In genomic region chr3L:739357-740130, dm6 we compare ENCODE assay signal across 6 fruit fly cellular contexts.
TF ChIP-seq lines count a peak whose summit lies in the region.

No protein-coding gene starts in this region.

- no peak for TF ChIP-seq CTCF in whole organism, embryonic (GFP tag; optimal IDR thresholded peaks at IDR 0.05; lab: Kevin White, UChicago)

TF ChIP-seq in whole organism, 6 proteins besides CTCF, POLR2A, EP300 and RAD21:
- TF ChIP-seq usp (GFP tag; optimal IDR thresholded peaks at IDR 0.05; lab: Kevin White, UChicago) (no peak), pan (optimal IDR thresholded peaks at IDR 0.05; lab: Kevin White, UChicago) (peak; percentile 86), CG8478 (optimal IDR thresholded peaks at IDR 0.05; lab: Kevin White, UChicago) (no peak), EcR (GFP tag; optimal IDR thresholded peaks at IDR 0.05; lab: Kevin White, UChicago) (no peak)

TF ChIP-seq in whole organism, adult, 20 proteins besides CTCF, POLR2A, EP300 and RAD21:
- TF ChIP-seq pad (GFP tag; optimal IDR thresholded peaks at IDR 0.05; lab: Kevin White, UChicago) = no peak
- TF ChIP-seq CG14711 (tag; optimal IDR thresholded peaks at IDR 0.05; lab: Kevin White, UChicago) = peak; percentile 3
- no peak for TF ChIP-seq Hr96 (GFP tag; optimal IDR thresholded peaks at IDR 0.05; lab: Kevin White, UChicago)
- no peak for TF ChIP-seq Crg-1 (GFP tag; optimal IDR thresholded peaks at IDR 0.05; lab: Kevin White, UChicago)

TF ChIP-seq in whole organism, embryonic, 481 proteins besides CTCF, POLR2A, EP300 and RAD21 (continues in another document):
- TF ChIP-seq Trl (optimal IDR thresholded peaks at IDR 0.05; lab: Kevin White, UChicago) = peak in 1 of 2 experiments; percentile 55
- TF ChIP-seq Trl (GFP tag; optimal IDR thresholded peaks at IDR 0.05; lab: Kevin White, UChicago) = no peak
- TF ChIP-seq CG7987 (GFP tag; optimal IDR thresholded peaks at IDR 0.05; lab: Kevin White, UChicago) = no peak
- 0 out of 2 replicates have a peak, but pooled peaks have one; percentile 8 for TF ChIP-seq ttk (GFP tag; IDR thresholded peaks at IDR 0.05; lab: Robert Waterston, UW)
- peak; percentile 7 for TF ChIP-seq sens (GFP tag; lab: Kevin White, UChicago)
- 0 out of 2 replicates have a peak, but pooled peaks have one; percentile 11 for TF ChIP-seq CG1024 (GFP tag; IDR thresholded peaks at IDR 0.05; lab: Robert Waterston, UW)
- peak; percentile 39 for TF ChIP-seq lbe (GFP tag; optimal IDR thresholded peaks at IDR 0.05; lab: Kevin White, UChicago)
- peak; percentile 62 for TF ChIP-seq Med (GFP tag; lab: Kevin White, UChicago)
- TF ChIP-seq Deaf1 (tag; optimal IDR thresholded peaks at IDR 0.05; lab: Kevin White, UChicago) = no peak
- 0 out of 3 replicates have a peak, but pooled peaks have one; percentile 24 for TF ChIP-seq CG34422 (GFP tag; IDR thresholded peaks at IDR 0.05; lab: Robert Waterston, UW)
- TF ChIP-seq dmrt99B (tag; optimal IDR thresholded peaks at IDR 0.05; lab: Kevin White, UChicago) = peak; percentile 12
- peak; percentile 55 for TF ChIP-seq row (GFP tag; IDR thresholded peaks at IDR 0.05; lab: Robert Waterston, UW)
- 0 out of 2 replicates have a peak, but pooled peaks have one; percentile 17 for TF ChIP-seq vvl (GFP tag; IDR thresholded peaks at IDR 0.05; lab: Robert Waterston, UW)
- TF ChIP-seq CG11504 (tag; optimal IDR thresholded peaks at IDR 0.05; lab: Kevin White, UChicago) = peak; percentile 95
- TF ChIP-seq CG6254 (GFP tag; optimal IDR thresholded peaks at IDR 0.05; lab: Kevin White, UChicago) = peak; percentile 22
- TF ChIP-seq Camta (GFP tag; optimal IDR thresholded peaks at IDR 0.05; lab: Kevin White, UChicago) = no peak
- TF ChIP-seq chif (GFP tag; optimal IDR thresholded peaks at IDR 0.05; lab: Kevin White, UChicago) = no peak
- peak; percentile 15 for TF ChIP-seq NfI (GFP tag; optimal IDR thresholded peaks at IDR 0.05; lab: Kevin White, UChicago)
- TF ChIP-seq CG3995 (GFP tag; optimal IDR thresholded peaks at IDR 0.05; lab: Kevin White, UChicago) = no peak
- peak; percentile 10 for TF ChIP-seq HHEX (GFP tag; optimal IDR thresholded peaks at IDR 0.05; lab: Kevin White, UChicago)

TF ChIP-seq in whole organism, prepupa, 60 proteins besides CTCF, POLR2A, EP300 and RAD21 (continues in another document):
- no peak for TF ChIP-seq CG6792 (GFP tag; optimal IDR thresholded peaks at IDR 0.05; lab: Kevin White, UChicago)
- peak; percentile 47 for TF ChIP-seq fkh (GFP tag; optimal IDR thresholded peaks at IDR 0.05; lab: Kevin White, UChicago)
- peak; percentile 87 for TF ChIP-seq Eip78C (GFP tag; lab: Kevin White, UChicago)
- peak; percentile 24 for TF ChIP-seq CG3032 (tag; optimal IDR thresholded peaks at IDR 0.05; lab: Kevin White, UChicago)
- TF ChIP-seq net (GFP tag; optimal IDR thresholded peaks at IDR 0.05; lab: Kevin White, UChicago) = peak; percentile 13
- TF ChIP-seq pdm3 (GFP tag; optimal IDR thresholded peaks at IDR 0.05; lab: Kevin White, UChicago) = peak; percentile 26
- peak; percentile 42 for TF ChIP-seq Met (GFP tag; optimal IDR thresholded peaks at IDR 0.05; lab: Kevin White, UChicago)
- TF ChIP-seq Ets21C (GFP tag; optimal IDR thresholded peaks at IDR 0.05; lab: Kevin White, UChicago) = peak; percentile 23
- peak in 1 of 2 experiments; percentile 29 for TF ChIP-seq ss (GFP tag; optimal IDR thresholded peaks at IDR 0.05; lab: Kevin White, UChicago)
- TF ChIP-seq CG6163 (GFP tag; IDR thresholded peaks at IDR 0.05; lab: Robert Waterston, UW) = peak; percentile 63
- no peak for TF ChIP-seq topi (GFP tag; optimal IDR thresholded peaks at IDR 0.05; lab: Kevin White, UChicago)
- no peak for TF ChIP-seq Eip75B (GFP tag; optimal IDR thresholded peaks at IDR 0.05; lab: Kevin White, UChicago)
- TF ChIP-seq CG8119 (GFP tag; IDR thresholded peaks at IDR 0.05; lab: Robert Waterston, UW) = no peak
- TF ChIP-seq CG9139 (GFP tag; optimal IDR thresholded peaks at IDR 0.05; lab: Kevin White, UChicago) = no peak
- TF ChIP-seq CG10669 (GFP tag; optimal IDR thresholded peaks at IDR 0.05; lab: Kevin White, UChicago) = peak; percentile 27
- no peak for TF ChIP-seq CG6808 (GFP tag; optimal IDR thresholded peaks at IDR 0.05; lab: Kevin White, UChicago)
- TF ChIP-seq svp (GFP tag; lab: Kevin White, UChicago) = peak; percentile 82
- peak; percentile 32 for TF ChIP-seq Hr39 (GFP tag; optimal IDR thresholded peaks at IDR 0.05; lab: Kevin White, UChicago)
- peak; percentile 6 for TF ChIP-seq CG4318 (GFP tag; optimal IDR thresholded peaks at IDR 0.05; lab: Kevin White, UChicago)
- peak; percentile 54 for TF ChIP-seq CG1621 (tag; optimal IDR thresholded peaks at IDR 0.05; lab: Kevin White, UChicago)
- no peak for TF ChIP-seq Eip93F (GFP tag; optimal IDR thresholded peaks at IDR 0.05; lab: Kevin White, UChicago)
- peak; percentile 19 for TF ChIP-seq spab (GFP tag; optimal IDR thresholded peaks at IDR 0.05; lab: Kevin White, UChicago)

TF ChIP-seq in whole organism, pupa, 21 proteins besides CTCF, POLR2A, EP300 and RAD21:
- TF ChIP-seq CG8301 (tag; optimal IDR thresholded peaks at IDR 0.05; lab: Kevin White, UChicago) (peak; percentile 1), Ets98B (GFP tag; IDR thresholded peaks at IDR 0.05; lab: Robert Waterston, UW) (no peak), CG8159 (tag; optimal IDR thresholded peaks at IDR 0.05; lab: Kevin White, UChicago) (peak; percentile 29), EcR (GFP tag; optimal IDR thresholded peaks at IDR 0.05; lab: Kevin White, UChicago) (peak; percentile 61), CG34367 (tag; optimal IDR thresholded peaks at IDR 0.05; lab: Kevin White, UChicago) (no peak), D1 (tag; optimal IDR thresholded peaks at IDR 0.05; lab: Kevin White, UChicago) (no peak), CG12605 (GFP tag; IDR thresholded peaks at IDR 0.05; lab: Robert Waterston, UW) (no peak), CG9948 (tag; optimal IDR thresholded peaks at IDR 0.05; lab: Kevin White, UChicago) (peak; percentile 9), CG32121 (GFP tag; IDR thresholded peaks at IDR 0.05; lab: Robert Waterston, UW) (peak; percentile 22; the same call in 1 of the 2 replicates), CG13204 (GFP tag; optimal IDR thresholded peaks at IDR 0.05; lab: Kevin White, UChicago) (peak; percentile 29), Pif1B (GFP tag; optimal IDR thresholded peaks at IDR 0.05; lab: Kevin White, UChicago) (no peak), fd96Ca (GFP tag; IDR thresholded peaks at IDR 0.05; lab: Robert Waterston, UW) (peak; percentile 50; the same call in 2 of the 3 replicates), CG17806 (tag; optimal IDR thresholded peaks at IDR 0.05; lab: Kevin White, UChicago) (no peak), CG14655 (GFP tag; optimal IDR thresholded peaks at IDR 0.05; lab: Kevin White, UChicago) (peak; percentile 46), CG10348 (GFP tag; IDR thresholded peaks at IDR 0.05; lab: Robert Waterston, UW) (no peak), CG4496 (GFP tag; IDR thresholded peaks at IDR 0.05; lab: Robert Waterston, UW) (0 out of 3 replicates have a peak, but pooled peaks have one; percentile 5), gl (tag; optimal IDR thresholded peaks at IDR 0.05; lab: Kevin White, UChicago) (no peak), CG15710 (tag; optimal IDR thresholded peaks at IDR 0.05; lab: Kevin White, UChicago) (no peak), rn (GFP tag; IDR thresholded peaks at IDR 0.05; lab: Robert Waterston, UW) (no peak), Pif1A (GFP tag; optimal IDR thresholded peaks at IDR 0.05; lab: Kevin White, UChicago) (no peak), Snoo (tag; optimal IDR thresholded peaks at IDR 0.05; lab: Kevin White, UChicago) (no peak)

TF ChIP-seq in whole organism, wandering third instar larva, 38 proteins besides CTCF, POLR2A, EP300 and RAD21:
- TF ChIP-seq brk (GFP tag; optimal IDR thresholded peaks at IDR 0.05; lab: Kevin White, UChicago) = peak; percentile 60
- no peak for TF ChIP-seq psq (GFP tag; optimal IDR thresholded peaks at IDR 0.05; lab: Kevin White, UChicago)
- TF ChIP-seq HLH106 (tag; optimal IDR thresholded peaks at IDR 0.05; lab: Kevin White, UChicago) = no peak
- TF ChIP-seq Dfd (GFP tag; optimal IDR thresholded peaks at IDR 0.05; lab: Kevin White, UChicago) = no peak
- TF ChIP-seq br (GFP tag; optimal IDR thresholded peaks at IDR 0.05; lab: Kevin White, UChicago) = peak; percentile 22
- TF ChIP-seq N (GFP tag; optimal IDR thresholded peaks at IDR 0.05; lab: Kevin White, UChicago) = no peak
- no peak for TF ChIP-seq Rel (GFP tag; optimal IDR thresholded peaks at IDR 0.05; lab: Kevin White, UChicago)
- TF ChIP-seq Rel (tag; optimal IDR thresholded peaks at IDR 0.05; lab: Kevin White, UChicago) = peak; percentile 5
- no peak for TF ChIP-seq CG9705 (GFP tag; optimal IDR thresholded peaks at IDR 0.05; lab: Kevin White, UChicago)
- no peak for TF ChIP-seq Vsx2 (GFP tag; optimal IDR thresholded peaks at IDR 0.05; lab: Kevin White, UChicago; ENCODE audit: partially characterized antibody)
- no peak for TF ChIP-seq pan (optimal IDR thresholded peaks at IDR 0.05; lab: Kevin White, UChicago)
- TF ChIP-seq tai (GFP tag; optimal IDR thresholded peaks at IDR 0.05; lab: Kevin White, UChicago) = no peak
- peak; percentile 48 for TF ChIP-seq Dif (GFP tag; optimal IDR thresholded peaks at IDR 0.05; lab: Kevin White, UChicago; ENCODE audit: partially characterized antibody)
- TF ChIP-seq h (GFP tag; optimal IDR thresholded peaks at IDR 0.05; lab: Kevin White, UChicago) = peak; percentile 27
- TF ChIP-seq dl (GFP tag; optimal IDR thresholded peaks at IDR 0.05; lab: Kevin White, UChicago; ENCODE audit: insufficient read depth in 1 of 2, partially characterized antibody in 2 of 2) = peak in 1 of 2 experiments; percentile 2
- TF ChIP-seq ey (GFP tag; optimal IDR thresholded peaks at IDR 0.05; lab: Kevin White, UChicago) = peak; percentile 2
- TF ChIP-seq lola (GFP tag; optimal IDR thresholded peaks at IDR 0.05; lab: Kevin White, UChicago) = no peak
- no peak for TF ChIP-seq Abd-B (GFP tag; optimal IDR thresholded peaks at IDR 0.05; lab: Kevin White, UChicago)
- TF ChIP-seq Sp1 (GFP tag; optimal IDR thresholded peaks at IDR 0.05; lab: Kevin White, UChicago) = peak; percentile 4
- TF ChIP-seq CrebA (GFP tag; optimal IDR thresholded peaks at IDR 0.05; lab: Kevin White, UChicago; ENCODE audit: borderline replicate concordance) = no peak
- TF ChIP-seq Mio (GFP tag; optimal IDR thresholded peaks at IDR 0.05; lab: Kevin White, UChicago) = no peak
- no peak for TF ChIP-seq usp (GFP tag; optimal IDR thresholded peaks at IDR 0.05; lab: Kevin White, UChicago)
- peak; percentile 5 for TF ChIP-seq Myc (optimal IDR thresholded peaks at IDR 0.05; lab: Kevin White, UChicago)
- no peak for TF ChIP-seq Jra (GFP tag; optimal IDR thresholded peaks at IDR 0.05; lab: Kevin White, UChicago)
- peak; percentile 35 for TF ChIP-seq fru (GFP tag; optimal IDR thresholded peaks at IDR 0.05; lab: Kevin White, UChicago)
- no peak for TF ChIP-seq CG32264 (GFP tag; optimal IDR thresholded peaks at IDR 0.05; lab: Kevin White, UChicago)
- peak; percentile 80 for TF ChIP-seq woc (GFP tag; optimal IDR thresholded peaks at IDR 0.05; lab: Kevin White, UChicago)
- TF ChIP-seq foxo (GFP tag; optimal IDR thresholded peaks at IDR 0.05; lab: Kevin White, UChicago) = peak in 1 of 2 experiments; percentile 34
- TF ChIP-seq dmrt93B (GFP tag; optimal IDR thresholded peaks at IDR 0.05; lab: Kevin White, UChicago) = no peak
TF ChIP-seq in whole organism, wandering third instar larva: peak in this region for 12.
